Worm (Caenorhabditis elegans): ENCODE results near the gene tag-89.
A peak's percentile ranks its signal among the peaks of the same experiment; 100 is the strongest.
"Not testable (repeated sequence)": the region's sequence is repeated elsewhere in the genome, so short reads cannot be mapped to it uniquely, and the experiment has no call there.

tag-89 gene

DNA sequence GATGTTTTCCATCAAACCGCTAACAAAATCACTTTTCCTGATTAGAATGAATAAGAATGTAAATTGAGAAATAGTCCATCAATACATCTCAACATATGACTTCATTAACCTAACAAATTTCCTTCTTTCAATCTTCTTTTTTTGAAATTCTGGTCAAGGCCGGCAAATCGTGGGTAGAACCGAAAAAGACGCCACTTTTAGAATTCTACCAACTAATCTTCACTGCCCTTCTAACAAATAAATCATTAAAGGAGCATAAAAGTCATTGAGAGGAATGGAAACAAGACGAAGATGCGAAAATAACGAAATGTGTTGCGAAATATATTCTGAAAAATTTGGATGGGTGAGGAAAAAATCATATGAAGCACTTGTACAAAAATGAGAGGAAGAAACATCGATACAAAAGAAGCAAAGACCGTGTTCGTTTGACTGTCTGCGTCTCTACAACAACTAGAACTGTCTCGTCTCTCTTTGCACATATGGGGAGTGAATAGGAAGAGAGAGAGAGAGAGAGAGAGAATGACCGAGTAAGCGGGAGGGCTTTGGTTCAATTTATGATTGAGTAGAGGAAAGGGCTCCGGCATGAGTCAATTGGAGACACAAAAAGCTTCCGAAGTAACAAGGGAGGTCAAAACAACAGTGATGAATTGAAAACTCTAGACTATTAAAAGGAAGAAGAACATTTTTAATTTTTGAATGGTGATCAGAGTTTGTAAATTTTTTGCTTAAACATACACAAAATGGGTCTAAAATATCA is 30.4 kb upstream of the tag-89 start:
- TF ChIP-seq ztf-29 (GFP tag; IDR thresholded peaks at IDR 0.05) (peak; percentile 57; the same call in 1 of the 2 replicates), klf-2 (GFP tag; conservative IDR thresholded peaks at IDR 0.05) (no peak)

DNA sequence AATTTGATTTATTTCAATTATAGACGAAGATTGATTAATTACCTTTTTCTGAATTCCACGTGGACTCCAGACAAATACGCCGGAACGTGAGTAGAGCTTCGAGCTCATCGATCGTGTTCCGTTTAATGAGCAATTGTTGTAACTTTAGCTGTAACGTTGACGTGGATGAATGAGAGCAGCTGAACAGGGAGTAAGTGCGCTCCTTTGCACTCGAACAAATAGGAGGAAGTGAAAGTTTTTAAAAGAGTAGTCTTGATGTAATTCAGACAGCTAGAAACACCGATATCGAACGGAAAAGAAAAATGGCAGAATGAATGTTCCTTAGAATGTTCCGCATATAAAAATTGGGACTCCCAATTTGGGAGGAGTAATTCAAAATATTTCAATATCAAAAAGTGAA is 22.7 kb upstream of the tag-89 start, which contains the start of gene sec-31:
Gene sec-31 (minus strand): TSS at position 148 of the 400 bp plus-strand sequence.
- TF ChIP-seq ztf-23 (GFP tag; IDR thresholded peaks at IDR 0.05): no peak
- TF ChIP-seq T22C8.4 (GFP tag; IDR thresholded peaks at IDR 0.05): no peak
- no peak for TF ChIP-seq klf-2 (GFP tag; conservative IDR thresholded peaks at IDR 0.05)
- no peak for TF ChIP-seq ztf-29 (GFP tag; IDR thresholded peaks at IDR 0.05)
- no peak for TF ChIP-seq tab-1 (GFP tag; IDR thresholded peaks at IDR 0.05)

DNA sequence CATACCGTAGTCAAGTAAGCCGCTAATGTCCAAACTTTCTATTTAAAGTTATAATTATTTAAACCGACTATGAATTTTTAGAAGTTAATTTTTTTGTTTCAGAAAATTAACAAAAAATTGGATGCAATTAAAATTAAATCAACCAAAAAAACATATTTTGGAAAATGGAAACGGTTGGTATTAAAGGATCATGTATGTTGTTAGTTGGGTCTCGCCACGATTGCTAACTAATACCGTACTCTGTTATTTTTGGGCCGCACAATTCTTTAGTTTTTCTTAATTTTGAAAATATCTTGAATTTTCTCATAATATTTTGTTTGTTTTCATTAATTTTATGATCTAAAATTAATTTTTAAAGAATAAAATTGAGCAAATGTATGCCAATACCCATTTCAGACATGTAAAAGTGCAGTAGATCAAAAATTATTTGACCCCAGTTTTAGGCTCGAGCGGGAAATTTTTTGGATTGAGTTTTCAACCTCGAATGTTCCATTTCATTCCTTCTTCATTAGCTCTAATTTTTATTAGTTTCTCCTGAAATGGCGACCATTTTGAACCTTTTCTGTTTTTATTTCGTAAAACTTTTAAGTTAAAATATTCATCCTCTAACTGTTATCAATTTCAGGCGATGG is 21.9 kb upstream of the tag-89 start, which contains the start of gene cbd-1:
Gene cbd-1 (plus strand): TSS at position 626 of the 632 bp plus-strand sequence.
- TF ChIP-seq ztf-29 (GFP tag; IDR thresholded peaks at IDR 0.05) (no peak), T22C8.4 (GFP tag; IDR thresholded peaks at IDR 0.05) (no peak), cog-1 (tag; optimal IDR thresholded peaks at IDR 0.05) (no peak), klf-2 (GFP tag; conservative IDR thresholded peaks at IDR 0.05) (no peak), ref-1 (GFP tag; conservative IDR thresholded peaks at IDR 0.05) (no peak), med-1 (GFP tag; optimal IDR thresholded peaks at IDR 0.05; ENCODE audit: insufficient read depth) (no peak), ztf-23 (GFP tag; IDR thresholded peaks at IDR 0.05) (no peak), flt-1 (GFP tag; IDR thresholded peaks at IDR 0.05) (no peak), tab-1 (GFP tag; IDR thresholded peaks at IDR 0.05) (no peak)

DNA sequence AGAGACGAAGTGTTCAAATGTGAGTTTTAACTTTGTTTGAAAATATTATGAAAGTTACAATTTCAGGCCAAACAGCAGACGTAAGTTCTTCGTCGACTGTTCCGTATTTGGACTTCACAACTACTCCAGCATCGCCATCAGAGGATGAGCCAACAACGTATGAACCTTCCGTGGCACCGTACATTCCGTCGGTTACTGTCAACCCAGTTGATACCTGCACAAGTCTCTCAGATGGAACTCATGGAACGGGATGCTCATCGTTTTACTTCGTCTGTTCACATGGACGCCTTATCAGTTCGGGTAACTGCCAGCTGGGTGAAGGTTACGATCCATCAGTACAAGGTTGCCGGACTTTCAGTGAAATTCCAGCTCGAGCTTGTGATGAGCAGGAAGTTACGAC is 18.6 kb upstream of the tag-89 start:
- no peak for TF ChIP-seq ref-1 (GFP tag; conservative IDR thresholded peaks at IDR 0.05)
- TF ChIP-seq med-1 (GFP tag; optimal IDR thresholded peaks at IDR 0.05; ENCODE audit: insufficient read depth): no peak
- TF ChIP-seq cog-1 (tag; optimal IDR thresholded peaks at IDR 0.05): no peak
- TF ChIP-seq tab-1 (GFP tag; IDR thresholded peaks at IDR 0.05): no peak
- TF ChIP-seq flt-1 (GFP tag; IDR thresholded peaks at IDR 0.05): no peak
- TF ChIP-seq ztf-23 (GFP tag; IDR thresholded peaks at IDR 0.05): no peak
- TF ChIP-seq klf-2 (GFP tag; conservative IDR thresholded peaks at IDR 0.05): no peak
- TF ChIP-seq T22C8.4 (GFP tag; IDR thresholded peaks at IDR 0.05): no peak
- no peak for TF ChIP-seq ztf-29 (GFP tag; IDR thresholded peaks at IDR 0.05)

DNA sequence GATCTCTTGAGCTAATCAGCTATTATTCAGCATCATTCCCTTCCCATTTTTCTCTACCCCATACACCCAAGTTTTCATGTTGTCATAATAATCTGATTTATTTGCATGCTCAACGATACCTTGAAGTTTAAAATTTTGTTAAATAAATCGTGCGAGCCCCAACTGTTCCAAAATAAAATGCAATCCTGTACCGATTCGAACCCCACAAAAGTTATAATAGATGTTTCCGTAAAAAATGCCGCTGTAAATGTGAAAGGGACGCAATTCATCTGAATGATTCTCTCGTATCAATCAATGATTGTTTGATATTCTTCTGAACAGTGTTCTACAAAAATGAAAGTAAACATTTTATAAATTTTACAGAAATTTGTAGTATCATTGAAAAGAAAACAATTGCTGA is 16.9 kb upstream of the tag-89 start:
- no peak for TF ChIP-seq ref-1 (GFP tag; conservative IDR thresholded peaks at IDR 0.05)
- TF ChIP-seq med-1 (GFP tag; optimal IDR thresholded peaks at IDR 0.05; ENCODE audit: insufficient read depth): no peak
- no peak for TF ChIP-seq cog-1 (tag; optimal IDR thresholded peaks at IDR 0.05)
- no peak for TF ChIP-seq ztf-23 (GFP tag; IDR thresholded peaks at IDR 0.05)
- no peak for TF ChIP-seq klf-2 (GFP tag; conservative IDR thresholded peaks at IDR 0.05)
- no peak for TF ChIP-seq ztf-29 (GFP tag; IDR thresholded peaks at IDR 0.05)
- TF ChIP-seq T22C8.4 (GFP tag; IDR thresholded peaks at IDR 0.05): no peak
- TF ChIP-seq flt-1 (GFP tag; IDR thresholded peaks at IDR 0.05): no peak
- TF ChIP-seq tab-1 (GFP tag; IDR thresholded peaks at IDR 0.05): no peak

DNA sequence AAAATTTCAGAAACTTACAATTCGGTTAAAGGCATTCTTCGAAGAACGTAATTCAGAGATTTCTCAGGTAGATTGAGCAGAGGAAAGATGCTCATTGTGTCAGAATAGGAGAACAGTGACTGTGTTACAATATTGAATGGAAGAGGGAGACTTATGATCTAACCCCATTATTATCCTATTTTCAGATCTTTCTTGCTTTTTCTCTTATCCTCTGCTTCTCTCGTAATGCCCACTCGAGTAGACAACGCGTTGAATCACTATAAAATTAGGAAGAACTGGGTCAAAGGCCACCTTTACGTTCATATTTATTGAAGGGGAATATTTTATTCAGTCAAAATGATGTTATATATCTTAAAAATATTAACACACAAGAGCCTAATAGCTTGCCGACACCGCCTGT is 15.1 kb upstream of the tag-89 start, which contains the start of gene fbxb-76:
Gene fbxb-76 (minus strand): TSS at position 101 of the 400 bp plus-strand sequence.
- TF ChIP-seq T22C8.4 (GFP tag; IDR thresholded peaks at IDR 0.05) (no peak), tab-1 (GFP tag; IDR thresholded peaks at IDR 0.05) (no peak), klf-2 (GFP tag; conservative IDR thresholded peaks at IDR 0.05) (no peak), ref-1 (GFP tag; conservative IDR thresholded peaks at IDR 0.05) (no peak), cog-1 (tag; optimal IDR thresholded peaks at IDR 0.05) (no peak), med-1 (GFP tag; optimal IDR thresholded peaks at IDR 0.05; ENCODE audit: insufficient read depth) (no peak), ztf-29 (GFP tag; IDR thresholded peaks at IDR 0.05) (no peak), ztf-23 (GFP tag; IDR thresholded peaks at IDR 0.05) (no peak), flt-1 (GFP tag; IDR thresholded peaks at IDR 0.05) (no peak)

DNA sequence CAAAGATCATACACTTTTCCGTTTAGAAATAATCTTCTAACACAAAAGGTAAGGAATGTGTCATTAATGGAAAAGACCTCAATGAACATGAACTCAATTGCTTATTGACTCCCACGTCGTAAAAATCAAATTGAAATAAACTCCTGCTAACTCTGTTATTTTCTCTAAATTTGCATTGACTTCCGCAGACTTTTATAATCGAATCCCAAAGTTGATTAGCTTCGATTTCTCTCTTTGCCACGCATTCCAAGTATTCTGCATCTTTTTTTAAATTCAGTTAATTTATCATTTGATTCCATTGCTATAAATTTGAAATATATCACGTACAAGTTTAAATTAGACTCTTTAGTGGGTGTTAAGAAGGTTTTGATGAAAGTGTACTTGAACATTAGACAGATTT is 5.7 kb upstream of the tag-89 start:
- TF ChIP-seq med-1 (GFP tag; optimal IDR thresholded peaks at IDR 0.05; ENCODE audit: insufficient read depth) (no peak), tab-1 (GFP tag; IDR thresholded peaks at IDR 0.05) (no peak), ztf-23 (GFP tag; IDR thresholded peaks at IDR 0.05) (no peak), T22C8.4 (GFP tag; IDR thresholded peaks at IDR 0.05) (no peak), cog-1 (tag; optimal IDR thresholded peaks at IDR 0.05) (no peak), flt-1 (GFP tag; IDR thresholded peaks at IDR 0.05) (no peak)

DNA sequence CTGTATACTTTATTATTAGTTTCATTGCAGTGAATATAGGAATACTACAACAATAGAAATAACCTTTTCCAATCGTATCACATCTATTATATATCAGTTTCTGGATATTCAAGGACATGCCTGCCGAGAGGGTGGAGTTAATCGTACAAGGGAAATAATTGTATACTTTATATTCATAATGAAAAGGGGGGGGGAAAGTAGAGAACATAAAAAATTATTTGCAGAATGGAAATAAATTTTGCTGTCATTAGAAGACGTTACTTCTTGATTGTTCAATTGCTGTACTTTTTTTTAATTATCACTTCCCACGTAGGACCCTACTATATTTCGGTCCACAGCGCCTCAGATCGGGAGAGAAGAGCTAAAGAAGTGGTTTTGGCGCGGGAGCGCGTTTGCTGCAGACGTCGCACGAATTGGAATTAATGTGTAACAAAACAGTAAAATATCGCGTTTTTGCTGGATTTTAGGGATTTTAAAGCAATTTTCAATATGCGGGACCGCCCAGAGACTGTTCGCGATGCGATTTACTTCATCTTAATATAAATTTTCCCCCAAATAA is 4.0 kb downstream of the tag-89 start, which contains the start of gene dsl-6:
Gene dsl-6 (minus strand): TSS at position 51 of the 559 bp plus-strand sequence.
- not testable (repeated sequence) for TF ChIP-seq flt-1 (GFP tag; IDR thresholded peaks at IDR 0.05); klf-2 (GFP tag; conservative IDR thresholded peaks at IDR 0.05); cog-1 (tag; optimal IDR thresholded peaks at IDR 0.05)

DNA sequence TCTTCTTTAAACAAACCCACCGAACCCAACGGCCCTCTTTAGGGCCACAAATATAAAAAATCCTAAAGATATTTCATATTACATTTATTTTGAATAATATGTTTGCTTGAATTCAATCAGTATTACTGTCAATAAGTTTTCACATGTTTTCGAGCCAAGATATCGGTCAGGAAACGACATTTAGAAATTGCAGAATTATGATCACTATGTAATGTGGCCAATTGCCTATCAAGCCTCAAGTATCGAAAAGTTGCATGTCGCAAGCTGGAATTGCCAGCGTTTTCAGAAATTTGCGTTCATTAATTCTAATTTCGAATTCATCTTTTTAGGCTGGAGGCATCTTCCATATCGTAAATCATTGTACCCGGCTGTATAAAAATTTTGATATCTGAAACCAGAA is 7.1 kb downstream of the tag-89 start:
- no peak for TF ChIP-seq med-1 (GFP tag; optimal IDR thresholded peaks at IDR 0.05; ENCODE audit: insufficient read depth)
